Fruit fly (Drosophila melanogaster) whole organism, embryonic: ENCODE results near the gene frtz.

Experiments used
- Ada2b ChIP-seq: fragments of 200-800 bp; sonication (Bioruptor generic); IDR thresholded peaks from 2 replicates; pipeline ENCODE4 v1.3.6; 2022; ENCODE audit warnings: missing biosample characterization, missing genetic modification characterization
- Bdp1 ChIP-seq: fragments of 200-800 bp; sonication (Bioruptor generic); optimal IDR thresholded peaks from 3 replicates; lab custom pipeline; 2016; ENCODE audit warnings: missing biosample characterization, missing genetic modification characterization
- CG10366 ChIP-seq: fragments of 200-800 bp; sonication (Bioruptor generic); IDR thresholded peaks from 2 replicates; pipeline ENCODE4 v1.3.6; 2022; ENCODE audit warnings: missing biosample characterization, missing genetic modification characterization
- CG13296 ChIP-seq: fragments of 200-800 bp; sonication (Bioruptor generic); optimal IDR thresholded peaks from 3 replicates; lab custom pipeline; 2018; ENCODE audit warnings: missing biosample characterization, mild to moderate bottlenecking, missing genetic modification characterization
- CG13775 ChIP-seq: fragments of 200-800 bp; sonication (Bioruptor generic); optimal IDR thresholded peaks from 3 replicates; lab custom pipeline; 2017; ENCODE audit warnings: missing biosample characterization, mild to moderate bottlenecking, missing genetic modification characterization
- CG14860 ChIP-seq: fragments of 200-800 bp; sonication (Bioruptor generic); IDR thresholded peaks from 3 replicates; pipeline ENCODE4 v1.3.6; 2022; ENCODE audit warnings: missing biosample characterization, missing genetic modification characterization; ENCODE audit not compliant: partially characterized antibody
- CG15514 ChIP-seq: fragments of 200-800 bp; sonication (Bioruptor generic); optimal IDR thresholded peaks from 3 replicates; lab custom pipeline; 2017; ENCODE audit warnings: missing biosample characterization, missing genetic modification characterization, mild to moderate bottlenecking, moderate library complexity, missing genetic modification reagents
- CG16815 ChIP-seq: fragments of 200-800 bp; sonication (Bioruptor generic); optimal IDR thresholded peaks from 3 replicates; lab custom pipeline; 2017; ENCODE audit warnings: missing biosample characterization, mild to moderate bottlenecking, missing genetic modification characterization
- CG17359 ChIP-seq: fragments of 200-800 bp; sonication (Bioruptor generic); optimal IDR thresholded peaks from 3 replicates; lab custom pipeline; 2018; ENCODE audit warnings: missing biosample characterization, mild to moderate bottlenecking, missing genetic modification characterization, moderate library complexity
- CG17612 ChIP-seq: fragments of 200-800 bp; sonication (Bioruptor generic); IDR thresholded peaks from 2 replicates; pipeline ENCODE4 v1.3.6; 2022; ENCODE audit warnings: missing biosample characterization, missing genetic modification characterization
- CG3163 ChIP-seq: fragments of 200-800 bp; sonication (Bioruptor generic); optimal IDR thresholded peaks from 3 replicates; lab custom pipeline; 2016; ENCODE audit warnings: missing biosample characterization, missing genetic modification characterization
- CG4424 ChIP-seq: fragments of 200-800 bp; sonication (Bioruptor generic); optimal IDR thresholded peaks from 3 replicates; lab custom pipeline; 2016; ENCODE audit warnings: missing biosample characterization, missing genetic modification characterization
- CG4730 ChIP-seq: fragments of 200-800 bp; sonication (Bioruptor generic); IDR thresholded peaks from 2 replicates; pipeline ENCODE4 v1.3.6; 2022; ENCODE audit warnings: missing biosample characterization, missing genetic modification characterization
- CG6175 ChIP-seq: fragments of 200-800 bp; sonication (Bioruptor generic); IDR thresholded peaks from 3 replicates; pipeline ENCODE4 v1.3.6; 2022; ENCODE audit warnings: missing biosample characterization, missing genetic modification characterization
- CG7786 ChIP-seq: fragments of 200-800 bp; sonication (Bioruptor generic); optimal IDR thresholded peaks from 2 replicates; lab custom pipeline; 2016; ENCODE audit warnings: missing biosample characterization, missing genetic modification characterization
- CG7987 ChIP-seq: fragments of 200-800 bp; sonication (Bioruptor generic); optimal IDR thresholded peaks from 2 replicates; lab custom pipeline; 2018; ENCODE audit warnings: missing biosample characterization, mild to moderate bottlenecking, missing genetic modification characterization, moderate library complexity
- CG8359 ChIP-seq: fragments of 200-800 bp; sonication (Bioruptor generic); optimal IDR thresholded peaks from 2 replicates; lab custom pipeline; 2017; ENCODE audit warnings: missing biosample characterization, mild to moderate bottlenecking, missing genetic modification characterization, borderline replicate concordance
- CHES-1-like ChIP-seq: fragments of 200-800 bp; sonication (Bioruptor generic); optimal IDR thresholded peaks from 2 replicates; lab custom pipeline; 2016; ENCODE audit warnings: missing biosample characterization, missing genetic modification characterization
- Dip3 ChIP-seq: fragments of 200-800 bp; sonication (Bioruptor generic); optimal IDR thresholded peaks from 3 replicates; lab custom pipeline; 2016; ENCODE audit warnings: missing biosample characterization, missing genetic modification characterization
- Drgx ChIP-seq: fragments of 200-800 bp; sonication (Bioruptor generic); IDR thresholded peaks from 2 replicates; pipeline ENCODE4 v1.3.6; 2022; ENCODE audit warnings: missing biosample characterization, missing genetic modification characterization
- HmgZ ChIP-seq: fragments of 200-800 bp; sonication (Bioruptor generic); optimal IDR thresholded peaks from 2 replicates; lab custom pipeline; 2018; ENCODE audit warnings: missing biosample characterization, mild to moderate bottlenecking, missing genetic modification characterization
- Hmr ChIP-seq: fragments of 200-800 bp; sonication (Bioruptor generic); optimal IDR thresholded peaks from 3 replicates; lab custom pipeline; 2017; ENCODE audit warnings: mild to moderate bottlenecking, missing biosample characterization, missing genetic modification reagents, missing genetic modification characterization
- Jarid2 ChIP-seq: fragments of 200-800 bp; sonication (Bioruptor generic); optimal IDR thresholded peaks from 3 replicates; lab custom pipeline; 2017; ENCODE audit warnings: mild to moderate bottlenecking, missing biosample characterization, missing genetic modification reagents, missing genetic modification characterization
- Mad ChIP-seq: fragments of 200-800 bp; sonication (Bioruptor generic); optimal IDR thresholded peaks from 2 replicates; lab custom pipeline; 2016; ENCODE audit warnings: missing biosample characterization, missing genetic modification characterization
- Med ChIP-seq: fragments of 200-800 bp; sonication (Bioruptor generic); peaks from one replicate; lab custom pipeline; 2016; ENCODE audit warnings: missing biosample characterization, missing genetic modification characterization, mild to moderate bottlenecking, inconsistent platforms, moderate library complexity
- NK7.1 ChIP-seq: fragments of 200-800 bp; sonication (Bioruptor generic); optimal IDR thresholded peaks from 3 replicates; lab custom pipeline; 2016; ENCODE audit warnings: missing biosample characterization, missing genetic modification characterization
- Neu2 ChIP-seq: fragments of 200-800 bp; sonication (Bioruptor generic); optimal IDR thresholded peaks from 3 replicates; lab custom pipeline; 2016; ENCODE audit warnings: missing biosample characterization, missing genetic modification characterization, borderline replicate concordance
- PHDP ChIP-seq: fragments of 200-800 bp; sonication (Bioruptor generic); optimal IDR thresholded peaks from 3 replicates; lab custom pipeline; 2018; ENCODE audit warnings: missing biosample characterization, mild to moderate bottlenecking, missing genetic modification characterization, moderate library complexity
- Rfx ChIP-seq: fragments of 200-800 bp; sonication (Bioruptor generic); IDR thresholded peaks from 2 replicates; pipeline ENCODE4 v1.3.6; 2022; ENCODE audit warnings: missing biosample characterization, missing genetic modification characterization
- Sin3A ChIP-seq: fragments of >200 bp; optimal IDR thresholded peaks from 2 replicates; lab custom pipeline; 2018
- Tbp ChIP-seq: fragments of >200 bp; optimal IDR thresholded peaks from 2 replicates; lab custom pipeline; 2018; ENCODE audit warnings: missing biosample characterization, missing genetic modification characterization
- ap ChIP-seq: fragments of 200-800 bp; sonication (Bioruptor generic); IDR thresholded peaks from 2 replicates; pipeline ENCODE4 v1.3.6; 2022; ENCODE audit warnings: missing biosample characterization, missing genetic modification characterization
- bab2 ChIP-seq: fragments of 200-800 bp; sonication (Bioruptor generic); optimal IDR thresholded peaks from 2 replicates; lab custom pipeline; 2016; ENCODE audit warnings: missing biosample characterization, missing genetic modification characterization
- bigmax ChIP-seq: fragments of 200-800 bp; sonication (Bioruptor generic); optimal IDR thresholded peaks from 2 replicates; lab custom pipeline; 2018; ENCODE audit warnings: missing biosample characterization, mild to moderate bottlenecking, missing genetic modification characterization
- btn ChIP-seq: fragments of 200-800 bp; sonication (Bioruptor generic); optimal IDR thresholded peaks from 2 replicates; lab custom pipeline; 2016; ENCODE audit warnings: missing biosample characterization, missing genetic modification characterization
- fd64A ChIP-seq: fragments of 200-800 bp; sonication (Bioruptor generic); optimal IDR thresholded peaks from 3 replicates; lab custom pipeline; 2018; ENCODE audit warnings: missing biosample characterization, mild to moderate bottlenecking, missing genetic modification characterization
- ftz-f1 ChIP-seq: fragments of 200-800 bp; sonication (Bioruptor generic); optimal IDR thresholded peaks from 2 replicates; lab custom pipeline; 2016; ENCODE audit warnings: missing biosample characterization, missing genetic modification characterization
- gcm ChIP-seq: fragments of 200-800 bp; sonication (Bioruptor generic); optimal IDR thresholded peaks from 2 replicates; lab custom pipeline; 2019; ENCODE audit warnings: missing biosample characterization, mild to moderate bottlenecking, missing genetic modification characterization, moderate library complexity
- gt ChIP-seq: fragments of 200-800 bp; sonication (Bioruptor generic); IDR thresholded peaks from 2 replicates; pipeline ENCODE4 v1.3.6; 2022; ENCODE audit warnings: missing biosample characterization, missing genetic modification characterization
- her ChIP-seq: fragments of 200-800 bp; sonication (Bioruptor generic); optimal IDR thresholded peaks from 2 replicates; lab custom pipeline; 2016; ENCODE audit warnings: missing biosample characterization, missing genetic modification characterization
- hth ChIP-seq: fragments of >200 bp; optimal IDR thresholded peaks from 2 replicates; lab custom pipeline; 2017; ENCODE audit warnings: inconsistent platforms
- maf-S ChIP-seq: fragments of 200-800 bp; sonication (Bioruptor generic); optimal IDR thresholded peaks from 2 replicates; lab custom pipeline; 2016; ENCODE audit warnings: missing biosample characterization, missing genetic modification characterization
- nerfin-2 ChIP-seq: fragments of 200-800 bp; sonication (Bioruptor generic); IDR thresholded peaks from 2 replicates; pipeline ENCODE4 v1.3.6; 2022; ENCODE audit warnings: missing biosample characterization, missing genetic modification characterization; ENCODE audit not compliant: partially characterized antibody
- onecut ChIP-seq: fragments of 200-800 bp; sonication (Bioruptor generic); IDR thresholded peaks from 2 replicates; pipeline ENCODE4 v1.3.6; 2022; ENCODE audit warnings: missing biosample characterization, missing genetic modification characterization
- pb ChIP-seq: fragments of 200-800 bp; sonication (Bioruptor generic); optimal IDR thresholded peaks from 3 replicates; lab custom pipeline; 2016; ENCODE audit warnings: missing biosample characterization, missing genetic modification characterization
- salm ChIP-seq: fragments of 200-800 bp; sonication (Bioruptor generic); optimal IDR thresholded peaks from 2 replicates; lab custom pipeline; 2018; ENCODE audit warnings: missing biosample characterization, mild to moderate bottlenecking, missing genetic modification characterization
- sens ChIP-seq: fragments of 200-800 bp; sonication (Bioruptor generic); peaks from one replicate; lab custom pipeline; 2016; ENCODE audit warnings: missing biosample characterization, missing genetic modification characterization
- usp ChIP-seq: fragments of >200 bp; optimal IDR thresholded peaks from 2 replicates; lab custom pipeline; 2017; ENCODE audit warnings: missing biosample characterization, missing genetic modification characterization
- vnd ChIP-seq: fragments of 200-800 bp; sonication (Bioruptor generic); IDR thresholded peaks from 3 replicates; pipeline ENCODE4 v1.3.6; 2022; ENCODE audit warnings: missing biosample characterization, missing genetic modification characterization; ENCODE audit not compliant: partially characterized antibody
- yki ChIP-seq: fragments of >200 bp; optimal IDR thresholded peaks from 3 replicates; lab custom pipeline; 2018
- zfh1 ChIP-seq: fragments of 200-800 bp; sonication (Bioruptor generic); IDR thresholded peaks from 3 replicates; pipeline ENCODE4 v1.3.6; 2022; ENCODE audit warnings: missing biosample characterization, missing genetic modification characterization

The frtz gene

DNA sequence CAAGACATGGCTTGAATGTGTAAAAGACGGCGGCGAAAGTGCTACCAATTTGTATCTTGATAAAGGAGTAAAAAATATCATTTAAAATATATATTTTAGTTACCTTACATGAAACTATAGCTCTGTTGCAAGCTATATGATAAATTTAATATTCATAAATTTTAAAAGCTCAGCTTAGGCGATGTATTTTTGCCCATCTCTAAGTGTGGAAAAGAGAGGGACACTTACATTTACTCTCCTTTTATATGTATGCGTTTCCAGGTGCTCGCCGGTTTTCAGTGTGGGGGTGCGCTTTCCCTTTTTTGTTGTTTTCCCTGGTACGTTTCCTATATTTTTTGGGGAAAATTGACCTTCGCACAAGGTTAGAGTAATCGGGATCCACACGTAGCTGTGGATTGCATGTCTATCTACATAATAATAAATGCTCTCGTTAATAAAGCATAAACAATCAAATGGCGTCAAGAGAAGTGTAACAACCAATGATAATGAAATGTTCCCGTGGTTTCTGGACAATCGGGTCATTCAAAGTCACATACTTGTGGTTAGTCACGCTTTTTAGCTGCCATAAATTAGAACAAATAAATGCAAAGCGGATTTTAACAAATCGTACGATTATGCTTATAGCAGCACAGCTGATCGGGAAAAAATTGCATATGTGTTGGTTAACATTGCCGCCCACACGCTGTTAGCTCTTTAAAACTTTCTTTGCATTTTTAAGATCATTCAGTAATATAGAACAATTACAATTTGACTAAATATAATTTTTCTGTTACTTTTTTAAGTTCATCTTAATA, 12.4 kb upstream of the frtz start (continued):
- TF ChIP-seq btn (GFP tag; lab: Kevin White, UChicago) (no peak), yki (no peak), salm (peak; percentile 98), fd64A (GFP tag; lab: Kevin White, UChicago) (peak; percentile 75), CG8359 (GFP tag; lab: Kevin White, UChicago) (peak; percentile 65), vnd (GFP tag; lab: Robert Waterston, UW) (peak; percentile 94), Ada2b (GFP tag; lab: Robert Waterston, UW) (peak; percentile 96), CG13296 (GFP tag; lab: Kevin White, UChicago) (peak; percentile 98), CG4730 (peak; percentile 91), Mad (GFP tag; lab: Kevin White, UChicago) (peak; percentile 94), CG15514 (GFP tag; lab: Kevin White, UChicago) (peak; percentile 92), Bdp1 (peak; percentile 79), Hmr (GFP tag; lab: Kevin White, UChicago) (peak; percentile 99), ftz-f1 (GFP tag; lab: Kevin White, UChicago) (peak; percentile 89), Sin3A (lab: Kevin White, UChicago) (no peak), Med (GFP tag; lab: Kevin White, UChicago) (peak; percentile 97), gcm (GFP tag; lab: Kevin White, UChicago) (peak; percentile 98), maf-S (GFP tag; lab: Kevin White, UChicago) (peak; percentile 73), ap (peak; percentile 93), Dip3 (GFP tag; lab: Kevin White, UChicago) (peak; percentile 89), hth (lab: Kevin White, UChicago) (no peak), CHES-1-like (GFP tag; lab: Kevin White, UChicago) (peak; percentile 85), gt (GFP tag; lab: Robert Waterston, UW) (peak; percentile 83; the same call in 1 of the 2 replicates), CG7786 (GFP tag; lab: Kevin White, UChicago) (peak; percentile 82), CG6175 (GFP tag; lab: Robert Waterston, UW) (peak; percentile 91), Drgx (peak; percentile 97), Tbp (GFP tag; lab: Kevin White, UChicago) (no peak), CG14860 (GFP tag; lab: Robert Waterston, UW) (peak; percentile 91), CG17612 (GFP tag; lab: Robert Waterston, UW) (peak; percentile 90), CG10366 (GFP tag; lab: Robert Waterston, UW) (peak; percentile 95), Jarid2 (GFP tag; lab: Kevin White, UChicago) (peak; percentile 79), PHDP (peak; percentile 99), Neu2 (no peak), CG13775 (GFP tag; lab: Kevin White, UChicago) (peak; percentile 98), CG16815 (peak; percentile 96), usp (no peak), bab2 (GFP tag; lab: Kevin White, UChicago) (peak; percentile 89), CG7987 (GFP tag; lab: Kevin White, UChicago) (peak; percentile 62), her (peak; percentile 46), NK7.1 (GFP tag; lab: Kevin White, UChicago) (peak; percentile 74), CG3163 (GFP tag; lab: Kevin White, UChicago) (peak; percentile 50), zfh1 (peak; percentile 97), bigmax (GFP tag; lab: Kevin White, UChicago) (no peak), nerfin-2 (GFP tag; lab: Robert Waterston, UW) (peak; percentile 78), pb (peak; percentile 60), sens (peak; percentile 97), Rfx (peak; percentile 98), onecut (GFP tag; lab: Robert Waterston, UW) (peak; percentile 92), HmgZ (tag; lab: Kevin White, UChicago) (peak; percentile 99), CG4424 (GFP tag; lab: Kevin White, UChicago) (peak; percentile 92), CG17359 (tag; lab: Kevin White, UChicago) (peak; percentile 92)
